Worm (Caenorhabditis elegans) whole organism, L3 larva: ENCODE results near the gene Y43F8B.10.

Experiments used
- ZK546.5 ChIP-seq: sonication (generic microtip); optimal IDR thresholded peaks from 2 replicates; lab custom pipeline; 2017; ENCODE audit warnings: missing biosample characterization, missing genetic modification characterization
- aly-2 ChIP-seq: fragments of 150-350 bp; optimal IDR thresholded peaks from 2 replicates; lab custom pipeline; 2014; ENCODE audit warnings: missing biosample characterization, missing genetic modification characterization
- ceh-28 ChIP-seq: fragments of 150-350 bp; optimal IDR thresholded peaks from 2 replicates; lab custom pipeline; 2014; ENCODE audit warnings: missing biosample characterization, missing genetic modification reagents, missing genetic modification characterization
- elt-1 ChIP-seq: fragments of 150-350 bp; optimal IDR thresholded peaks from 2 replicates; lab custom pipeline; 2014; ENCODE audit warnings: missing biosample characterization, missing genetic modification characterization
- elt-2 ChIP-seq: sonication (generic microtip); optimal IDR thresholded peaks from 2 replicates; lab custom pipeline; 2016; ENCODE audit warnings: missing genetic modification reagents, mild to moderate bottlenecking, missing genetic modification characterization, missing compliant biosample characterization
- elt-3 ChIP-seq, 3 experiments: fragments of 150-350 bp in 1 of 3; sonication (generic microtip) in 2 of 3; optimal IDR thresholded peaks; 2 replicates in 2 of 3; 4 replicates in 1 of 3; lab custom pipeline; 2014 to 2017; ENCODE audit warnings: missing biosample characterization in 3 of 3, missing genetic modification characterization in 3 of 3
- nhr-12 ChIP-seq: fragments of 150-350 bp; optimal IDR thresholded peaks from 2 replicates; lab custom pipeline; 2014; ENCODE audit warnings: missing biosample characterization, missing genetic modification characterization
- nhr-237 ChIP-seq: fragments of 150-350 bp; optimal IDR thresholded peaks from 2 replicates; lab custom pipeline; 2014; ENCODE audit warnings: missing biosample characterization, missing genetic modification characterization
- nhr-28 ChIP-seq: fragments of 150-350 bp; optimal IDR thresholded peaks from 2 replicates; lab custom pipeline; 2014; ENCODE audit warnings: missing biosample characterization, missing genetic modification characterization
- pha-4 ChIP-seq: fragments of 150-350 bp; optimal IDR thresholded peaks from 2 replicates; lab custom pipeline; 2014; ENCODE audit warnings: missing biosample characterization, missing genetic modification reagents, missing genetic modification characterization
- sea-2 ChIP-seq: fragments of 150-350 bp; sonication (generic microtip); optimal IDR thresholded peaks from 4 replicates; lab custom pipeline; 2014; ENCODE audit warnings: missing biosample characterization, missing genetic modification reagents, missing genetic modification characterization
- snpc-4 ChIP-seq: fragments of 150-350 bp; optimal IDR thresholded peaks from 2 replicates; lab custom pipeline; 2014; ENCODE audit warnings: missing biosample characterization, missing genetic modification characterization
- unc-39 ChIP-seq: sonication (generic microtip); optimal IDR thresholded peaks from 4 replicates; lab custom pipeline; 2017; ENCODE audit warnings: missing biosample characterization, missing genetic modification characterization
- unc-62 ChIP-seq: fragments of 150-350 bp; sonication (generic microtip); optimal IDR thresholded peaks from 4 replicates; lab custom pipeline; 2014; ENCODE audit warnings: missing biosample characterization, missing genetic modification reagents, missing genetic modification characterization

- no peak for TF ChIP-seq sea-2 (GFP tag; lab: Kevin White, UChicago)
- no peak for TF ChIP-seq elt-2 (tag; lab: Kevin White, UChicago)
- TF ChIP-seq unc-39 (tag; lab: Kevin White, UChicago) = no peak
- TF ChIP-seq nhr-237 (tag; lab: Kevin White, UChicago) = no peak
- TF ChIP-seq snpc-4 (tag; lab: Kevin White, UChicago) = no peak
- no peak for TF ChIP-seq ceh-28
- TF ChIP-seq ZK546.5 (tag; lab: Kevin White, UChicago) = no peak
- TF ChIP-seq unc-62 (GFP tag; lab: Kevin White, UChicago) = no peak
- TF ChIP-seq nhr-12 = no peak
- TF ChIP-seq pha-4 = no peak
- no peak for TF ChIP-seq aly-2 (tag; lab: Kevin White, UChicago)
- TF ChIP-seq elt-3 (tag; optimal IDR thresholded peaks at IDR 0.05; lab: Kevin White, UChicago) = no peak
- no peak for TF ChIP-seq elt-1 (tag; lab: Kevin White, UChicago)
- no peak for TF ChIP-seq nhr-28
Measured at ce11 chrV:19490461-19490860, 16.2 kb downstream of the Y43F8B.10 start, which contains the start of gene Y43F8B.7.
